Worm (Caenorhabditis elegans) whole organism, L4 larva: ENCODE results near the gene C12D5.5.

Experiments used
- F10B5.3 ChIP-seq: sonication (generic microtip); optimal IDR thresholded peaks from 2 replicates; lab custom pipeline; 2016; ENCODE audit warnings: mild to moderate bottlenecking, missing genetic modification characterization, missing compliant biosample characterization
- F44E2.7 ChIP-seq: fragments of 200-800 bp; sonication (Bioruptor generic); IDR thresholded peaks from 2 replicates; pipeline ENCODE4 v2.1.2; 2022; ENCODE audit warnings: missing genetic modification characterization, missing compliant biosample characterization
- R02D3.7 ChIP-seq: fragments of 150-350 bp; sonication (generic microtip); optimal IDR thresholded peaks from 3 replicates; lab custom pipeline; 2014; ENCODE audit warnings: missing biosample characterization, missing genetic modification characterization
- T20F7.1 ChIP-seq: fragments of 200-800 bp; sonication (Bioruptor generic); optimal IDR thresholded peaks from 2 replicates; lab custom pipeline; 2018; ENCODE audit warnings: mild to moderate bottlenecking, missing genetic modification characterization, missing compliant biosample characterization
- Y48G9A.11 ChIP-seq: fragments of 200-800 bp; sonication (Bioruptor generic); IDR thresholded peaks from 2 replicates; pipeline ENCODE4 v1.3.6; 2022; ENCODE audit warnings: missing genetic modification reagents, missing genetic modification characterization, missing compliant biosample characterization
- Y5F2A.4 ChIP-seq: fragments of 200-800 bp; sonication (Bioruptor generic); optimal IDR thresholded peaks from 2 replicates; lab custom pipeline; 2018; ENCODE audit warnings: mild to moderate bottlenecking, missing genetic modification characterization, missing compliant biosample characterization
- ZK337.2 ChIP-seq: fragments of 200-800 bp; sonication (Bioruptor generic); IDR thresholded peaks from 2 replicates; pipeline ENCODE4 v1.3.6; 2022; ENCODE audit warnings: missing genetic modification reagents, missing genetic modification characterization, missing compliant biosample characterization
- attf-4 ChIP-seq: sonication (generic microtip); optimal IDR thresholded peaks from 3 replicates; lab custom pipeline; 2017; ENCODE audit warnings: missing biosample characterization, missing genetic modification characterization
- ceh-62 ChIP-seq: sonication (generic microtip); optimal IDR thresholded peaks from 2 replicates; lab custom pipeline; 2017; ENCODE audit warnings: missing biosample characterization, missing genetic modification characterization
- ceh-82 ChIP-seq: sonication (generic microtip); optimal IDR thresholded peaks from 2 replicates; lab custom pipeline; 2017; ENCODE audit warnings: missing biosample characterization, missing genetic modification characterization
- cey-2 ChIP-seq: sonication (generic microtip); optimal IDR thresholded peaks from 3 replicates; lab custom pipeline; 2017; ENCODE audit warnings: missing genetic modification characterization, mild to moderate bottlenecking, missing compliant biosample characterization, antibody characterized with exemption, borderline replicate concordance; ENCODE audit not compliant: insufficient read depth
- daf-12 ChIP-seq: fragments of 150-350 bp; optimal IDR thresholded peaks from 2 replicates; lab custom pipeline; 2014; ENCODE audit warnings: missing biosample characterization, missing genetic modification reagents, missing genetic modification characterization
- egl-27 ChIP-seq: sonication (generic microtip); optimal IDR thresholded peaks from 3 replicates; lab custom pipeline; 2017; ENCODE audit warnings: missing biosample characterization, missing genetic modification reagents, missing genetic modification characterization
- lin-13 ChIP-seq: fragments of 150-350 bp; optimal IDR thresholded peaks from 2 replicates; lab custom pipeline; 2014; ENCODE audit warnings: missing biosample characterization, missing genetic modification reagents, missing genetic modification characterization
- lin-15B ChIP-seq: fragments of 150-350 bp; sonication (generic microtip); optimal IDR thresholded peaks from 3 replicates; lab custom pipeline; 2014; ENCODE audit warnings: missing biosample characterization, missing genetic modification characterization
- lin-38 ChIP-seq: fragments of 200-800 bp; sonication (Bioruptor generic); IDR thresholded peaks from 2 replicates; pipeline ENCODE4 v1.3.6; 2022; ENCODE audit warnings: missing genetic modification reagents, missing genetic modification characterization, missing compliant biosample characterization
- lsy-2 ChIP-seq, 2 experiments: fragments of 150-350 bp in 1 of 2; sonication (generic microtip) in 1 of 2; optimal IDR thresholded peaks; 2 replicates each; lab custom pipeline; 2014 to 2017; ENCODE audit warnings: missing biosample characterization in 2 of 2, missing genetic modification characterization in 2 of 2
- mdt-29 ChIP-seq: fragments of 200-800 bp; sonication (Bioruptor generic); IDR thresholded peaks from 2 replicates; pipeline ENCODE4 v1.3.6; 2022; ENCODE audit warnings: missing genetic modification reagents, missing genetic modification characterization, missing compliant biosample characterization
- mep-1 ChIP-seq: fragments of 150-350 bp; sonication (generic microtip); optimal IDR thresholded peaks from 3 replicates; lab custom pipeline; 2014; ENCODE audit warnings: missing biosample characterization, missing genetic modification characterization
- mes-2 ChIP-seq: sonication (generic microtip); optimal IDR thresholded peaks from 2 replicates; lab custom pipeline; 2016; ENCODE audit warnings: missing genotype, mild to moderate bottlenecking, missing genetic modification characterization, missing compliant biosample characterization; ENCODE audit not compliant: poor library complexity, severe bottlenecking
- mxl-3 ChIP-seq: fragments of 200-800 bp; sonication (Bioruptor generic); optimal IDR thresholded peaks from 2 replicates; lab custom pipeline; 2018; ENCODE audit warnings: mild to moderate bottlenecking, missing genetic modification characterization, missing compliant biosample characterization
- nhr-11 ChIP-seq: fragments of 150-350 bp; optimal IDR thresholded peaks from 2 replicates; lab custom pipeline; 2014; ENCODE audit warnings: missing biosample characterization, missing genetic modification characterization
- nhr-111 ChIP-seq: fragments of 200-800 bp; sonication (Bioruptor generic); optimal IDR thresholded peaks from 2 replicates; lab custom pipeline; 2018; ENCODE audit warnings: mild to moderate bottlenecking, missing genetic modification characterization, missing compliant biosample characterization
- nhr-48 ChIP-seq: sonication (generic microtip); optimal IDR thresholded peaks from 2 replicates; lab custom pipeline; 2016; ENCODE audit warnings: mild to moderate bottlenecking, missing genetic modification characterization, missing compliant biosample characterization
- nhr-6 ChIP-seq: fragments of 150-350 bp; optimal IDR thresholded peaks from 2 replicates; lab custom pipeline; 2014; ENCODE audit warnings: missing biosample characterization, missing genetic modification characterization
- saeg-2 ChIP-seq: fragments of 200-800 bp; sonication (Bioruptor generic); IDR thresholded peaks from 2 replicates; pipeline ENCODE4 v1.3.6; 2022; ENCODE audit warnings: missing genetic modification reagents, missing genetic modification characterization, missing compliant biosample characterization
- set-16 ChIP-seq: fragments of 200-800 bp; sonication (Bioruptor generic); IDR thresholded peaks from 2 replicates; pipeline ENCODE4 v1.3.6; 2022; ENCODE audit warnings: missing genetic modification reagents, missing genetic modification characterization, missing compliant biosample characterization
- skn-1 ChIP-seq: fragments of 150-350 bp; optimal IDR thresholded peaks from 2 replicates; lab custom pipeline; 2014; ENCODE audit warnings: missing biosample characterization, missing genetic modification characterization
- snpc-1.2 ChIP-seq: fragments of 200-800 bp; sonication (Bioruptor generic); IDR thresholded peaks from 2 replicates; pipeline ENCODE4 v1.3.6; 2022; ENCODE audit warnings: missing genetic modification reagents, missing genetic modification characterization, missing compliant biosample characterization
- spr-1 ChIP-seq: sonication (generic microtip); optimal IDR thresholded peaks from 2 replicates; lab custom pipeline; 2016; ENCODE audit warnings: mild to moderate bottlenecking, missing genetic modification characterization, missing compliant biosample characterization
- unc-39 ChIP-seq: sonication (generic microtip); optimal IDR thresholded peaks from 2 replicates; lab custom pipeline; 2017; ENCODE audit warnings: missing biosample characterization, missing genetic modification characterization
- unc-62 ChIP-seq, 3 experiments: fragments of 150-350 bp in 1 of 3; sonication (generic microtip); optimal IDR thresholded peaks in 2 of 3; peaks in 1 of 3; 1 replicate in 1 of 3; 2 replicates in 2 of 3; lab custom pipeline; 2014 to 2017; ENCODE audit warnings: missing biosample characterization in 3 of 3, missing genetic modification characterization in 3 of 3, missing genetic modification reagents in 3 of 3, missing genotype in 1 of 3
- zip-11 ChIP-seq: fragments of 200-800 bp; sonication (Bioruptor generic); IDR thresholded peaks from 2 replicates; pipeline ENCODE4 v1.3.6; 2022; ENCODE audit warnings: missing genetic modification characterization, missing compliant biosample characterization
- ztf-11 ChIP-seq: fragments of 150-350 bp; optimal IDR thresholded peaks from 2 replicates; lab custom pipeline; 2014; ENCODE audit warnings: missing biosample characterization, missing genetic modification characterization
- ztf-7 ChIP-seq: fragments of 150-350 bp; optimal IDR thresholded peaks from 2 replicates; lab custom pipeline; 2014; ENCODE audit warnings: missing biosample characterization, missing genetic modification characterization

The C12D5.5 gene

DNA sequence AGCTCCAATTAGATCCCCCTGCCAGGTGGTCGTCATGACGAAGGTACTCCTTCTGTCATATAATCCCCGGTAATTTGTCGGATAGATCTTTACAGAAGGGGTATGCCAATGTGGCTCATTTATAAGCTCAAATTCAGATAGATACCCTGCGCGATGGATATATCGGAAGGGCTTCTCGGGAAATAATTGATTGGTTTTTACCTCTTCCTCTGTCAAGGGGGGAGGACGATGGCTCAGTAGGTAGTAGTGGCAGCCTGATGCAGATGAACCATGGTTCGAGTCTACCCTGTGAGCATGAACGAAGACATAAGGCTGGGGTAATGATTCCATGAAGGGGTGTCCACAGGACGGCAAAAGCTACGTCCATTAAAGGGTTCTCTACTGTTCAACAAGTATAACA, 20.9 kb upstream of the C12D5.5 start:
- TF ChIP-seq set-16 (GFP tag; lab: Robert Waterston, UW) = no peak
- no peak for TF ChIP-seq cey-2
- no peak for TF ChIP-seq Y5F2A.4 (GFP tag; lab: Kevin White, UChicago)
- no peak for TF ChIP-seq spr-1 (tag; lab: Kevin White, UChicago)

DNA sequence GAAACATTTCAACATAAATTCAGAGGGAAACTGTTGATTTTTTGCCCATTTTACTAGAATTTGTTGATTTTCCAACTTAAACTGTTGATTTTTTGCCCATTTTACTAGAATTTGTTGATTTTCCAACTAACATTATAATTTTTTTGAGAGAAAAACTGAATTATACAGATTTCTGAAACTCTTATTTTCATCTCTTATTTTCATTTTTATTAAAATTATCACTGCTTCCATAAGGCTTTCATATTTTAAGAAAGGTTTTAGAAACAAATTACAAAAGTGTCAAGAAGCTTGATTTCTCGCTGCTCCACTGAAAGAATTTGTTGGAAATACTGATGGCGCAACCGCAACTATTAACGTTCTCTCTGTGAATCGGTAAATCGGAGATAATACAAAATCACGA, 18.1 kb upstream of the C12D5.5 start:
- peak in 1 of 2 experiments; percentile 96 for TF ChIP-seq unc-62 (GFP tag; optimal IDR thresholded peaks at IDR 0.05 in 1 of 2; lab: Kevin White, UChicago)
- TF ChIP-seq unc-62 (tag; optimal IDR thresholded peaks at IDR 0.05; lab: Kevin White, UChicago) = no peak
- no peak for TF ChIP-seq attf-4
- no peak for TF ChIP-seq daf-12

- TF ChIP-seq unc-39 (tag; lab: Kevin White, UChicago) = no peak
- no peak for TF ChIP-seq F10B5.3 (tag; lab: Kevin White, UChicago)
- no peak for TF ChIP-seq ztf-11
- no peak for TF ChIP-seq nhr-48 (tag; lab: Kevin White, UChicago)
- no peak for TF ChIP-seq R02D3.7 (tag; lab: Kevin White, UChicago)
- no peak for TF ChIP-seq T20F7.1 (GFP tag; lab: Kevin White, UChicago)
- TF ChIP-seq daf-12 = no peak
- TF ChIP-seq mep-1 (tag; lab: Kevin White, UChicago) = no peak
- no peak for TF ChIP-seq lsy-2 (tag; optimal IDR thresholded peaks at IDR 0.05; lab: Kevin White, UChicago)
- no peak for TF ChIP-seq lin-15B (tag; lab: Kevin White, UChicago)
Observed at ce11 chrV:7651757-7652156, 16.3 kb upstream of the C12D5.5 start, which contains the start of gene srh-234. Gene srh-234 (minus strand): TSS chrV:7651857.

ce11 chrV:7653567-7653966, 14.5 kb upstream of the C12D5.5 start, which contains the start of gene srh-200:
Gene srh-200 (minus strand): TSS chrV:7653667.
- no peak for TF ChIP-seq lin-13 (GFP tag; lab: Kevin White, UChicago)
- peak in 1 of 2 experiments; percentile 33 for TF ChIP-seq unc-62 (GFP tag; optimal IDR thresholded peaks at IDR 0.05 in 1 of 2; lab: Kevin White, UChicago)
- no peak for TF ChIP-seq unc-62 (tag; optimal IDR thresholded peaks at IDR 0.05; lab: Kevin White, UChicago)
- TF ChIP-seq, all 104 proteins: peak for 1

ce11 chrV:7672258-7672657, 4.2 kb downstream of the C12D5.5 start, which contains the start of gene C12D5.4:
Gene C12D5.4 (plus strand): TSS chrV:7672558.
- TF ChIP-seq lin-38 (GFP tag; lab: Robert Waterston, UW) = no peak
- TF ChIP-seq unc-39 (tag; lab: Kevin White, UChicago) = no peak
- no peak for TF ChIP-seq Y5F2A.4 (GFP tag; lab: Kevin White, UChicago)
- TF ChIP-seq Y48G9A.11 (GFP tag; lab: Robert Waterston, UW) = no peak
- TF ChIP-seq mxl-3 (GFP tag; lab: Kevin White, UChicago) = no peak
- TF ChIP-seq egl-27 = no peak
- no peak for TF ChIP-seq nhr-111 (GFP tag; lab: Kevin White, UChicago)
- TF ChIP-seq ZK337.2 = no peak
- no peak for TF ChIP-seq skn-1
- no peak for TF ChIP-seq ceh-82 (tag; lab: Kevin White, UChicago)
- no peak for TF ChIP-seq F44E2.7 (GFP tag; lab: Robert Waterston, UW)
- no peak for TF ChIP-seq saeg-2 (GFP tag; lab: Robert Waterston, UW)
- no peak for TF ChIP-seq zip-11 (GFP tag; lab: Robert Waterston, UW)
- TF ChIP-seq mes-2 (tag; lab: Kevin White, UChicago) = no peak
- no peak for TF ChIP-seq mdt-29

DNA sequence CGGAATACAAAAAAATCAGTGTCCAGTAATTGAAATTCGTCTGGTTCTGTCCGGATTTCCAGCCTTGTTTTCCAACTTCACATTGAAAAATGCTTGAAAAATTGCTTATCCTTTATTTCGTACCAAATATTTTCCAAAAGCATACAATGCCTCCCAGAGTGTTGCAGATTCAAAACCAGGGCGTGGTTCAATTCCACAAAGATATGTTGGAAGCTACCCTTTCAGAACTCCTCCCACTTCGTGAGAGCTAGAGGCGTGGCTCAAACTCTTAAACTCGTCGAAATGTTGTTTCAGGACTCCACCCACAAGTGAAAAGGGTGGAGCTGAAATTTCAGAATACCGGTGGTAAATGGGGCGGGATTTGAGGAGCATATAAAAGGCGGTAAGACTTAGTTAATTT, 7.9 kb downstream of the C12D5.5 start, which contains the start of gene C12D5.3:
Gene C12D5.3 (plus strand): TSS at position 301 of the 400 bp plus-strand sequence.
- TF ChIP-seq snpc-1.2 (GFP tag; lab: Robert Waterston, UW) = no peak
- no peak for TF ChIP-seq nhr-6 (tag; lab: Kevin White, UChicago)
- TF ChIP-seq nhr-11 (tag; lab: Kevin White, UChicago) = no peak
- no peak for TF ChIP-seq ceh-62 (tag; lab: Kevin White, UChicago)
- TF ChIP-seq ztf-7 (tag; lab: Kevin White, UChicago) = no peak
